Fruit fly (Drosophila melanogaster): Measurements from ENCODE around the gene CG4598.

Gene CG4598

dm6 chr2L:9968201-9968727 is 49.8 kb downstream of the CG4598 start (continued):
- TF ChIP-seq HLH54F (GFP tag; optimal IDR thresholded peaks at IDR 0.05) (no peak), mam (GFP tag; optimal IDR thresholded peaks at IDR 0.05) (no peak), Max (GFP tag; optimal IDR thresholded peaks at IDR 0.05) (no peak), btn (GFP tag; optimal IDR thresholded peaks at IDR 0.05) (no peak), bab2 (GFP tag; optimal IDR thresholded peaks at IDR 0.05) (no peak), Dad (GFP tag; optimal IDR thresholded peaks at IDR 0.05) (no peak), CG13287 (GFP tag; IDR thresholded peaks at IDR 0.05; ENCODE audit: partially characterized antibody) (peak; percentile 76), pita (GFP tag; optimal IDR thresholded peaks at IDR 0.05) (no peak), YL-1 (GFP tag; optimal IDR thresholded peaks at IDR 0.05) (no peak), bbx (GFP tag; IDR thresholded peaks at IDR 0.05; ENCODE audit: partially characterized antibody) (0 out of 2 replicates have a peak, but pooled peaks have one; percentile 27), CG7963 (GFP tag; IDR thresholded peaks at IDR 0.05; ENCODE audit: partially characterized antibody) (peak; percentile 46; the same call in 1 of the 3 replicates), jumu (GFP tag; optimal IDR thresholded peaks at IDR 0.05) (no peak), CG11723 (GFP tag; optimal IDR thresholded peaks at IDR 0.05) (no peak), trem (tag; optimal IDR thresholded peaks at IDR 0.05) (peak; percentile 20), CG14965 (GFP tag; optimal IDR thresholded peaks at IDR 0.05; ENCODE audit: borderline replicate concordance) (no peak), kah (GFP tag; optimal IDR thresholded peaks at IDR 0.05) (no peak), Dp (GFP tag; optimal IDR thresholded peaks at IDR 0.05) (peak; percentile 73), CG2678 (tag; optimal IDR thresholded peaks at IDR 0.05) (no peak), nmo (GFP tag; optimal IDR thresholded peaks at IDR 0.05) (no peak), ken (GFP tag; IDR thresholded peaks at IDR 0.05) (no peak), kay (GFP tag; optimal IDR thresholded peaks at IDR 0.05) (no peak), Xrp1 (GFP tag; IDR thresholded peaks at IDR 0.05) (no peak), CG18476 (GFP tag; optimal IDR thresholded peaks at IDR 0.05) (no peak), CG10209 (GFP tag; optimal IDR thresholded peaks at IDR 0.05) (no peak), CG9797 (GFP tag; optimal IDR thresholded peaks at IDR 0.05) (no peak), mld (GFP tag; IDR thresholded peaks at IDR 0.05; ENCODE audit: partially characterized antibody) (peak; percentile 68; the same call in 2 of the 3 replicates), Bteb2 (GFP tag; optimal IDR thresholded peaks at IDR 0.05) (no peak), so (GFP tag; IDR thresholded peaks at IDR 0.05) (no peak), CG6272 (GFP tag; IDR thresholded peaks at IDR 0.05) (no peak), sob (GFP tag; IDR thresholded peaks at IDR 0.05) (no peak), unc-4 (GFP tag; IDR thresholded peaks at IDR 0.05; ENCODE audit: partially characterized antibody) (peak; percentile 57), Opbp (GFP tag; IDR thresholded peaks at IDR 0.05; ENCODE audit: partially characterized antibody) (no peak), sug (tag; optimal IDR thresholded peaks at IDR 0.05) (no peak), gem (tag; optimal IDR thresholded peaks at IDR 0.05) (no peak), zen2 (GFP tag; IDR thresholded peaks at IDR 0.05; ENCODE audit: partially characterized antibody) (peak; percentile 44; the same call in 2 of the 3 replicates), gsb-n (tag; optimal IDR thresholded peaks at IDR 0.05) (no peak), Bdp1 (GFP tag; optimal IDR thresholded peaks at IDR 0.05) (no peak), Pdp1 (GFP tag; optimal IDR thresholded peaks at IDR 0.05) (peak in 1 of 2 experiments; percentile 74), CG4360 (GFP tag; IDR thresholded peaks at IDR 0.05) (peak; percentile 42; the same call in 1 of the 2 replicates), CG34224 (GFP tag; IDR thresholded peaks at IDR 0.05; ENCODE audit: partially characterized antibody) (peak; percentile 69), nerfin-1 (tag; optimal IDR thresholded peaks at IDR 0.05) (no peak), CG1792 (GFP tag; optimal IDR thresholded peaks at IDR 0.05) (no peak), stwl (tag; optimal IDR thresholded peaks at IDR 0.05) (peak; percentile 6), Scr (GFP tag; IDR thresholded peaks at IDR 0.05; ENCODE audit: partially characterized antibody) (peak; percentile 50), CG15514 (GFP tag; optimal IDR thresholded peaks at IDR 0.05) (no peak), CG9437 (GFP tag; optimal IDR thresholded peaks at IDR 0.05) (no peak), lov (optimal IDR thresholded peaks at IDR 0.05) (no peak), lov (GFP tag; IDR thresholded peaks at IDR 0.05) (no peak), CG6254 (GFP tag; optimal IDR thresholded peaks at IDR 0.05) (no peak)

Data from whole organism, embryonic.